Worm (Caenorhabditis elegans) whole organism, early embryonic: ENCODE data around the gene C12D5.9.

ENCODE experiments used
- F13C5.2 ChIP-seq: sonication (generic microtip); optimal IDR thresholded peaks from 2 replicates; lab custom pipeline; 2017; ENCODE audit warnings: mild to moderate bottlenecking, missing genetic modification characterization, inconsistent platforms, missing compliant biosample characterization
- ama-1 ChIP-seq: fragments of 150-350 bp; optimal IDR thresholded peaks from 2 replicates; lab custom pipeline; 2014
- ceh-13 ChIP-seq: fragments of 200-800 bp; sonication (Bioruptor generic); optimal IDR thresholded peaks from 2 replicates; lab custom pipeline; 2018; ENCODE audit warnings: mild to moderate bottlenecking, missing genetic modification characterization, missing compliant biosample characterization
- ceh-36 ChIP-seq: sonication (generic microtip); optimal IDR thresholded peaks from 2 replicates; lab custom pipeline; 2016; ENCODE audit warnings: missing genetic modification characterization, inconsistent platforms, missing compliant biosample characterization
- ets-7 ChIP-seq: sonication (generic microtip); optimal IDR thresholded peaks from 2 replicates; lab custom pipeline; 2016; ENCODE audit warnings: missing genotype, missing genetic modification characterization, missing compliant biosample characterization
- flt-1 ChIP-seq: fragments of 200-800 bp; sonication (Bioruptor generic); IDR thresholded peaks from 2 replicates; pipeline ENCODE4 v1.3.6; 2022; ENCODE audit warnings: missing genetic modification characterization, missing compliant biosample characterization
- scrt-1 ChIP-seq: fragments of 200-800 bp; sonication (Bioruptor generic); IDR thresholded peaks from 2 replicates; pipeline ENCODE4 v1.3.6; 2022; ENCODE audit warnings: missing genetic modification characterization, missing compliant biosample characterization

- no peak for TF ChIP-seq ama-1 (lab: Kevin White, UChicago)
- no peak for TF ChIP-seq ceh-36 (tag; lab: Kevin White, UChicago)
- TF ChIP-seq scrt-1 (GFP tag; lab: Robert Waterston, UW), result no peak
- TF ChIP-seq ets-7 (tag; lab: Kevin White, UChicago), result no peak
- no peak for TF ChIP-seq F13C5.2 (tag; lab: Kevin White, UChicago)
- TF ChIP-seq flt-1, result no peak
- TF ChIP-seq ceh-13 (GFP tag; lab: Kevin White, UChicago), result no peak
Measured at ce11 chrV:7728679-7729027, 38.9 kb upstream of the C12D5.9 start, which contains the start of gene Y97E10C.1.
